Fruit fly (Drosophila melanogaster): ENCODE data around the gene CG5644.

- no peak for TF ChIP-seq pan (optimal IDR thresholded peaks at IDR 0.05)
- TF ChIP-seq usp (GFP tag; optimal IDR thresholded peaks at IDR 0.05), result no peak
- TF ChIP-seq psq (optimal IDR thresholded peaks at IDR 0.05), result no peak
- TF ChIP-seq Dll (optimal IDR thresholded peaks at IDR 0.05), result no peak
- TF ChIP-seq EcR (GFP tag; optimal IDR thresholded peaks at IDR 0.05), result no peak
Measured at dm6 chr3L:8949823-8950222, 29.9 kb downstream of the CG5644 start.

Measured in whole organism.